Fruit fly (Drosophila melanogaster) S2 (cell line): ENCODE measurements around the gene CG7352.

Source experiments
- CG8478 ChIP-seq: fragments of >200 bp; optimal IDR thresholded peaks from 2 replicates; lab custom pipeline; 2018
- CTCF ChIP-seq, 2 experiments: fragments of >200 bp; optimal IDR thresholded peaks; 2 replicates each; lab custom pipeline; 2018

dm6 chr3R:8336012-8336567 is 11.3 kb upstream of the CG7352 start:
- TF ChIP-seq CTCF (optimal IDR thresholded peaks at IDR 0.05; lab: Kevin White, UChicago) (no peak), CG8478 (no peak)
